Worm (Caenorhabditis elegans): ENCODE data around the gene M57.2.

- TF ChIP-seq nhr-237 (tag; optimal IDR thresholded peaks at IDR 0.05) (no peak), nhr-11 (tag; optimal IDR thresholded peaks at IDR 0.05) (no peak), pha-4 (tag; optimal IDR thresholded peaks at IDR 0.05) (no peak), mdl-1 (tag; optimal IDR thresholded peaks at IDR 0.05) (no peak), nfya-1 (tag; optimal IDR thresholded peaks at IDR 0.05; ENCODE audit: insufficient read depth) (no peak), ceh-82 (tag; optimal IDR thresholded peaks at IDR 0.05) (no peak), fos-1 (tag; optimal IDR thresholded peaks at IDR 0.05) (no peak)
Measured at ce11 chrIV:3521710-3522109, 5.4 kb upstream of the M57.2 start.

Measured in whole organism, L3 larva.